Fruit fly (Drosophila melanogaster) whole organism, embryonic: ENCODE measurements around the gene CG8460.
A peak's percentile ranks its signal among the peaks of the same experiment; 100 is the strongest.

ENCODE experiments used
- Abd-B ChIP-seq: fragments of 200-800 bp; sonication (Bioruptor generic); optimal IDR thresholded peaks from 2 replicates; lab custom pipeline; 2018; ENCODE audit warnings: missing biosample characterization, mild to moderate bottlenecking, missing genetic modification characterization, moderate library complexity
- Atf3 ChIP-seq: fragments of 200-800 bp; sonication (Bioruptor generic); optimal IDR thresholded peaks from 3 replicates; lab custom pipeline; 2016; ENCODE audit warnings: missing biosample characterization, missing genetic modification characterization
- CG11085 ChIP-seq: fragments of 200-800 bp; sonication (Bioruptor generic); IDR thresholded peaks from 2 replicates; pipeline ENCODE4 v1.3.6; 2022; ENCODE audit warnings: missing biosample characterization, missing genetic modification characterization
- CG11560 ChIP-seq: fragments of 200-800 bp; sonication (Bioruptor generic); IDR thresholded peaks from 3 replicates; pipeline ENCODE4 v1.3.6; 2022; ENCODE audit warnings: missing biosample characterization, missing genetic modification characterization
- CG15269 ChIP-seq: fragments of 200-800 bp; sonication (Bioruptor generic); optimal IDR thresholded peaks from 2 replicates; lab custom pipeline; 2018; ENCODE audit warnings: missing biosample characterization, mild to moderate bottlenecking, missing genetic modification characterization, moderate library complexity
- CG17328 ChIP-seq: fragments of 200-800 bp; sonication (Bioruptor generic); IDR thresholded peaks from 2 replicates; pipeline ENCODE4 v1.3.6; 2022; ENCODE audit warnings: missing biosample characterization, missing genetic modification characterization
- CG17385 ChIP-seq: fragments of 200-800 bp; sonication (Bioruptor generic); optimal IDR thresholded peaks from 3 replicates; lab custom pipeline; 2018; ENCODE audit warnings: missing biosample characterization, mild to moderate bottlenecking, missing genetic modification characterization
- CG17568 ChIP-seq: fragments of 200-800 bp; sonication (Bioruptor generic); optimal IDR thresholded peaks from 2 replicates; lab custom pipeline; 2018; ENCODE audit warnings: missing biosample characterization, mild to moderate bottlenecking, missing genetic modification characterization, moderate library complexity
- CG18262 ChIP-seq: fragments of 200-800 bp; optimal IDR thresholded peaks from 3 replicates; lab custom pipeline; 2019; ENCODE audit warnings: missing biosample characterization, mild to moderate bottlenecking, missing genetic modification characterization, moderate library complexity
- CG2120 ChIP-seq: fragments of 200-800 bp; sonication (Bioruptor generic); optimal IDR thresholded peaks from 3 replicates; lab custom pipeline; 2016; ENCODE audit warnings: missing biosample characterization, missing genetic modification characterization
- CG2712 ChIP-seq: fragments of 200-800 bp; optimal IDR thresholded peaks from 3 replicates; lab custom pipeline; 2019; ENCODE audit warnings: missing biosample characterization, mild to moderate bottlenecking, missing genetic modification characterization, moderate library complexity
- CG3726 ChIP-seq: fragments of 200-800 bp; sonication (Bioruptor generic); IDR thresholded peaks from 3 replicates; pipeline ENCODE4, ENCODE4 v1.3.6; 2022; ENCODE audit warnings: missing biosample characterization, missing genetic modification characterization
- CG4404 ChIP-seq: fragments of 200-800 bp; sonication (Bioruptor generic); IDR thresholded peaks from 2 replicates; pipeline ENCODE4 v1.3.6; 2022; ENCODE audit warnings: missing biosample characterization, missing genetic modification characterization
- CG6254 ChIP-seq: fragments of 200-800 bp; sonication (Bioruptor generic); optimal IDR thresholded peaks from 3 replicates; lab custom pipeline; 2017; ENCODE audit warnings: mild to moderate bottlenecking, missing biosample characterization, missing genetic modification reagents, missing genetic modification characterization
- CG6689 ChIP-seq: fragments of 200-800 bp; sonication (Bioruptor generic); IDR thresholded peaks from 2 replicates; pipeline ENCODE4 v1.3.6; 2022; ENCODE audit warnings: missing biosample characterization, missing genetic modification characterization
- CG6854 ChIP-seq: fragments of 200-800 bp; sonication (Bioruptor generic); optimal IDR thresholded peaks from 3 replicates; lab custom pipeline; 2017; ENCODE audit warnings: missing biosample characterization, mild to moderate bottlenecking, missing genetic modification characterization
- CG8765 ChIP-seq: fragments of 200-800 bp; sonication (Bioruptor generic); IDR thresholded peaks from 2 replicates; pipeline ENCODE4 v1.3.6; 2022; ENCODE audit warnings: missing biosample characterization, missing genetic modification characterization
- CG9609 ChIP-seq: fragments of 200-800 bp; sonication (Bioruptor generic); optimal IDR thresholded peaks from 3 replicates; lab custom pipeline; 2016; ENCODE audit warnings: missing biosample characterization, missing genetic modification characterization
- CoRest ChIP-seq: fragments of 200-800 bp; sonication (Bioruptor generic); optimal IDR thresholded peaks from 3 replicates; lab custom pipeline; 2018; ENCODE audit warnings: missing biosample characterization, mild to moderate bottlenecking, missing genetic modification characterization, moderate library complexity
- Dbx ChIP-seq: fragments of 200-800 bp; sonication (Bioruptor generic); IDR thresholded peaks from 3 replicates; pipeline ENCODE4 v1.3.6; 2022; ENCODE audit warnings: missing biosample characterization, missing genetic modification characterization
- Drgx ChIP-seq: fragments of 200-800 bp; sonication (Bioruptor generic); IDR thresholded peaks from 2 replicates; pipeline ENCODE4 v1.3.6; 2022; ENCODE audit warnings: missing biosample characterization, missing genetic modification characterization
- E2f1 ChIP-seq: fragments of 200-800 bp; sonication (Bioruptor generic); IDR thresholded peaks from 2 replicates; pipeline ENCODE4 v1.3.6; 2022; ENCODE audit warnings: missing biosample characterization, missing genetic modification characterization
- Ets65A ChIP-seq: fragments of 200-800 bp; sonication (Bioruptor generic); peaks from one replicate; lab custom pipeline; 2016; ENCODE audit warnings: missing biosample characterization, missing genetic modification characterization
- Fer1 ChIP-seq: fragments of 200-800 bp; sonication (Bioruptor generic); optimal IDR thresholded peaks from 2 replicates; lab custom pipeline; 2017; ENCODE audit warnings: missing biosample characterization, mild to moderate bottlenecking, missing genetic modification characterization
- Gug ChIP-seq: fragments of 200-800 bp; sonication (Bioruptor generic); IDR thresholded peaks from 4 replicates; pipeline ENCODE4 v1.3.6; 2022; ENCODE audit warnings: missing biosample characterization, missing genetic modification characterization
- Ptx1 ChIP-seq: fragments of 200-800 bp; sonication (Bioruptor generic); IDR thresholded peaks from 2 replicates; pipeline ENCODE4 v1.3.6; 2022; ENCODE audit warnings: missing biosample characterization, missing genetic modification characterization
- Rfx ChIP-seq: fragments of 200-800 bp; sonication (Bioruptor generic); IDR thresholded peaks from 2 replicates; pipeline ENCODE4 v1.3.6; 2022; ENCODE audit warnings: missing biosample characterization, missing genetic modification characterization
- Rx ChIP-seq: fragments of 200-800 bp; sonication (Bioruptor generic); IDR thresholded peaks from 2 replicates; pipeline ENCODE4 v1.3.6; 2022; ENCODE audit warnings: missing biosample characterization, missing genetic modification characterization
- Xbp1 ChIP-seq: fragments of 200-800 bp; sonication (Bioruptor generic); optimal IDR thresholded peaks from 3 replicates; lab custom pipeline; 2016; ENCODE audit warnings: missing biosample characterization, mild to moderate bottlenecking, missing genetic modification characterization
- Xrp1 ChIP-seq: fragments of 200-800 bp; sonication (Bioruptor generic); IDR thresholded peaks from 2 replicates; pipeline ENCODE4 v1.3.6; 2022; ENCODE audit warnings: missing biosample characterization, missing genetic modification characterization
- bbx ChIP-seq: fragments of 200-800 bp; sonication (Bioruptor generic); IDR thresholded peaks from 2 replicates; pipeline ENCODE4 v1.3.6; 2022; ENCODE audit warnings: missing biosample characterization, missing genetic modification characterization; ENCODE audit not compliant: partially characterized antibody
- chinmo ChIP-seq: fragments of 200-800 bp; sonication (Bioruptor generic); IDR thresholded peaks from 4 replicates; pipeline ENCODE4 v1.3.6; 2022; ENCODE audit warnings: missing biosample characterization, missing genetic modification characterization; ENCODE audit not compliant: partially characterized antibody
- chm ChIP-seq: fragments of 200-800 bp; sonication (Bioruptor generic); IDR thresholded peaks from 2 replicates; pipeline ENCODE4 v1.3.6; 2022; ENCODE audit warnings: missing biosample characterization, missing genetic modification characterization
- crp ChIP-seq, 2 experiments: fragments of 200-800 bp; sonication (Bioruptor generic); optimal IDR thresholded peaks; 2 replicates in 1 of 2; 3 replicates in 1 of 2; lab custom pipeline; 2017; ENCODE audit warnings: missing biosample characterization in 2 of 2, missing genetic modification characterization in 2 of 2, mild to moderate bottlenecking in 1 of 2, moderate library complexity in 1 of 2
- cwo ChIP-seq: fragments of 200-800 bp; sonication (Bioruptor generic); optimal IDR thresholded peaks from 3 replicates; lab custom pipeline; 2017; ENCODE audit warnings: missing biosample characterization, missing genetic modification characterization, mild to moderate bottlenecking, moderate library complexity, missing genetic modification reagents
- dysf ChIP-seq: fragments of 200-800 bp; sonication (Bioruptor generic); IDR thresholded peaks from 3 replicates; pipeline ENCODE4 v1.3.6; 2022; ENCODE audit warnings: missing biosample characterization, missing genetic modification characterization
- ewg ChIP-seq: fragments of 200-800 bp; sonication (Bioruptor generic); optimal IDR thresholded peaks from 3 replicates; lab custom pipeline; 2017; ENCODE audit warnings: mild to moderate bottlenecking, missing biosample characterization, missing genetic modification reagents, missing genetic modification characterization
- grau ChIP-seq: fragments of 200-800 bp; optimal IDR thresholded peaks from 3 replicates; lab custom pipeline; 2019; ENCODE audit warnings: missing biosample characterization, mild to moderate bottlenecking, missing genetic modification characterization, moderate library complexity
- insv ChIP-seq, 2 experiments: fragments of 200-800 bp; sonication (Bioruptor generic); optimal IDR thresholded peaks; 3 replicates each; lab custom pipeline; 2016 to 2018; ENCODE audit warnings: missing biosample characterization in 2 of 2, missing genetic modification characterization in 2 of 2
- pan ChIP-seq, 4 experiments: fragments of >200 bp in 3 of 4; fragments of 200-800 bp in 1 of 4; sonication (Bioruptor generic) in 1 of 4; optimal IDR thresholded peaks in 3 of 4; IDR thresholded peaks in 1 of 4; 2 replicates each; pipeline versions ENCODE4 v1.3.6 to Lab custom; 2017 to 2022; ENCODE audit warnings: missing biosample characterization in 2 of 4, missing genetic modification characterization in 2 of 4, mixed read lengths in 1 of 4
- peb ChIP-seq: fragments of 200-800 bp; sonication (Bioruptor generic); IDR thresholded peaks from 2 replicates; pipeline ENCODE4 v1.3.6; 2022; ENCODE audit warnings: missing biosample characterization, missing genetic modification characterization
- phol ChIP-seq: fragments of 200-800 bp; sonication (Bioruptor generic); optimal IDR thresholded peaks from 3 replicates; lab custom pipeline; 2018; ENCODE audit warnings: missing biosample characterization, mild to moderate bottlenecking, missing genetic modification characterization, moderate library complexity
- pnt ChIP-seq: fragments of 200-800 bp; sonication (Bioruptor generic); optimal IDR thresholded peaks from 3 replicates; lab custom pipeline; 2016; ENCODE audit warnings: missing biosample characterization, missing genetic modification characterization
- sens ChIP-seq: fragments of 200-800 bp; sonication (Bioruptor generic); peaks from one replicate; lab custom pipeline; 2016; ENCODE audit warnings: missing biosample characterization, missing genetic modification characterization
- sim ChIP-seq: fragments of 200-800 bp; sonication (Bioruptor generic); IDR thresholded peaks from 2 replicates; pipeline ENCODE4 v1.3.6; 2022; ENCODE audit warnings: missing biosample characterization, missing genetic modification characterization
- slou ChIP-seq: fragments of 200-800 bp; sonication (Bioruptor generic); optimal IDR thresholded peaks from 3 replicates; lab custom pipeline; 2016; ENCODE audit warnings: missing biosample characterization, missing genetic modification characterization
- slp2 ChIP-seq: fragments of 200-800 bp; sonication (Bioruptor generic); optimal IDR thresholded peaks from 2 replicates; lab custom pipeline; 2016; ENCODE audit warnings: missing biosample characterization, missing genetic modification characterization
- sna ChIP-seq: fragments of 200-800 bp; sonication (Bioruptor generic); IDR thresholded peaks from 2 replicates; pipeline ENCODE4 v1.3.6; 2022; ENCODE audit warnings: missing biosample characterization, missing genetic modification characterization; ENCODE audit not compliant: partially characterized antibody
- sob ChIP-seq: fragments of 200-800 bp; sonication (Bioruptor generic); IDR thresholded peaks from 2 replicates; pipeline ENCODE4 v1.3.6; 2022; ENCODE audit warnings: missing biosample characterization, missing genetic modification characterization
- wdn ChIP-seq: fragments of 200-800 bp; sonication (Bioruptor generic); IDR thresholded peaks from 2 replicates; pipeline ENCODE4 v1.3.6; 2022; ENCODE audit warnings: missing biosample characterization, missing genetic modification characterization

Gene CG8460

dm6 chr2L:8229628-8230027 lies 32.6 kb downstream of the CG8460 start (continued):
- TF ChIP-seq Drgx (GFP tag; lab: Robert Waterston, UW) (peak; percentile 77), wdn (GFP tag; lab: Robert Waterston, UW) (peak; percentile 36; the same call in 1 of the 2 replicates), sim (GFP tag; lab: Robert Waterston, UW) (0 out of 2 replicates have a peak, but pooled peaks have one; percentile 20), pan (optimal IDR thresholded peaks at IDR 0.05; lab: Kevin White, UChicago) (no peak), pan (GFP tag; optimal IDR thresholded peaks at IDR 0.05 in 1 of 2, IDR thresholded peaks at IDR 0.05 in 1 of 2) (peak in 1 of 2 experiments; percentile 69), grau (tag; lab: Kevin White, UChicago) (peak; percentile 35), Dbx (GFP tag; lab: Robert Waterston, UW) (0 out of 3 replicates have a peak, but pooled peaks have one; percentile 20), CG15269 (no peak), Xrp1 (GFP tag; lab: Robert Waterston, UW) (peak; percentile 71; the same call in 1 of the 2 replicates), dysf (GFP tag; lab: Robert Waterston, UW) (peak; percentile 46; the same call in 1 of the 3 replicates), Ptx1 (peak; percentile 64), E2f1 (GFP tag; lab: Robert Waterston, UW) (peak; percentile 65), CG4404 (GFP tag; lab: Robert Waterston, UW) (0 out of 2 replicates have a peak, but pooled peaks have one; percentile 25), CG6854 (GFP tag; lab: Kevin White, UChicago) (no peak), Gug (0 out of 4 replicates have a peak, but pooled peaks have one; percentile 24), Fer1 (no peak), CG6689 (GFP tag; lab: Robert Waterston, UW) (peak; percentile 52; the same call in 1 of the 2 replicates), CG11085 (GFP tag; lab: Robert Waterston, UW) (0 out of 2 replicates have a peak, but pooled peaks have one; percentile 14), Xbp1 (GFP tag; lab: Kevin White, UChicago) (peak; percentile 20), Atf3 (no peak), slou (GFP tag; lab: Kevin White, UChicago) (no peak), sob (GFP tag; lab: Robert Waterston, UW) (peak; percentile 28; the same call in 1 of the 2 replicates), CG18262 (tag; lab: Kevin White, UChicago) (peak; percentile 30), CG9609 (GFP tag; lab: Kevin White, UChicago) (peak; percentile 6), CG3726 (GFP tag; lab: Robert Waterston, UW) (0 out of 3 replicates have a peak, but pooled peaks have one; percentile 54), Ets65A (GFP tag; lab: Kevin White, UChicago) (peak; percentile 83), cwo (GFP tag; lab: Kevin White, UChicago) (no peak), Rfx (GFP tag; lab: Robert Waterston, UW) (peak; percentile 53), chm (GFP tag; lab: Robert Waterston, UW) (no peak), insv (GFP tag; optimal IDR thresholded peaks at IDR 0.05; lab: Kevin White, UChicago) (no peak), CG11560 (tag; lab: Robert Waterston, UW) (no peak), Rx (GFP tag; lab: Robert Waterston, UW) (peak; percentile 19; the same call in 1 of the 2 replicates), peb (GFP tag; lab: Robert Waterston, UW) (peak; percentile 23; the same call in 1 of the 2 replicates), CG17568 (GFP tag; lab: Kevin White, UChicago) (no peak), crp (GFP tag; optimal IDR thresholded peaks at IDR 0.05; lab: Kevin White, UChicago) (no peak), bbx (no peak), CG17385 (no peak), phol (peak; percentile 18), CoRest (tag; lab: Kevin White, UChicago) (peak; percentile 17), chinmo (no peak), sna (GFP tag; lab: Robert Waterston, UW) (no peak), slp2 (no peak), CG17328 (GFP tag; lab: Robert Waterston, UW) (peak; percentile 62; the same call in 1 of the 2 replicates), CG8765 (GFP tag; lab: Robert Waterston, UW) (no peak), pnt (GFP tag; lab: Kevin White, UChicago) (peak; percentile 14), Abd-B (GFP tag; lab: Kevin White, UChicago) (peak; percentile 17), ewg (no peak), CG2120 (peak; percentile 54), CG6254 (GFP tag; lab: Kevin White, UChicago) (peak; percentile 3), sens (peak; percentile 83), CG2712 (tag; lab: Kevin White, UChicago) (peak; percentile 40)
